Fruit fly (Drosophila melanogaster): ENCODE data around the gene Myo31DF.

DNA sequence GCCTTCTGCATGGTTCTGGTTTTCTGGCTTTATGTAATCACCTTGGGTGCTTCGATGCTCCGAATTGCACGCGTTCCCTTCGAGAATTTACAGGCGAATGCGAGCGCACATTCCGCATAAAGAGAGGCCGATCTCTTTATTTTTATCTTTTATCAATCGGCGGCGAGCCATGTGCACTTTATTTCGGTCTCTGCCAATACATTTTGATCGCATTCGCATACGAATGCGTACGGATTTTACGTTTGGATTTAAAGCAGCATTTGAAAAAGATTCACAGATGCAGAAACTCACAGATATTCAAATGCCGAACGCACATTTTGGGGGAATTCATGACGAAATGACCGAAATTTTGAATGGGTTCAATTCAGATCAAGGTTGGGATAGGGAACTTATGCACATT is 15.2 kb downstream of the Myo31DF start, which contains the start of gene CG13144:
- TF ChIP-seq rn (GFP tag; IDR thresholded peaks at IDR 0.05) (no peak), EcR (GFP tag; optimal IDR thresholded peaks at IDR 0.05) (no peak), CG15710 (tag; optimal IDR thresholded peaks at IDR 0.05) (no peak), CG9948 (tag; optimal IDR thresholded peaks at IDR 0.05) (no peak), Snoo (tag; optimal IDR thresholded peaks at IDR 0.05) (no peak), CG12605 (GFP tag; IDR thresholded peaks at IDR 0.05) (no peak), CG34367 (tag; optimal IDR thresholded peaks at IDR 0.05) (no peak), CG32121 (GFP tag; IDR thresholded peaks at IDR 0.05) (no peak), CG8159 (tag; optimal IDR thresholded peaks at IDR 0.05) (no peak), fd96Ca (GFP tag; IDR thresholded peaks at IDR 0.05) (no peak), D1 (tag; optimal IDR thresholded peaks at IDR 0.05) (no peak), CG8301 (tag; optimal IDR thresholded peaks at IDR 0.05) (no peak), CG14655 (GFP tag; optimal IDR thresholded peaks at IDR 0.05) (no peak), CG17806 (tag; optimal IDR thresholded peaks at IDR 0.05) (no peak)
